Fruit fly (Drosophila melanogaster): Measurements from ENCODE around the gene TTLL3A.

DNA sequence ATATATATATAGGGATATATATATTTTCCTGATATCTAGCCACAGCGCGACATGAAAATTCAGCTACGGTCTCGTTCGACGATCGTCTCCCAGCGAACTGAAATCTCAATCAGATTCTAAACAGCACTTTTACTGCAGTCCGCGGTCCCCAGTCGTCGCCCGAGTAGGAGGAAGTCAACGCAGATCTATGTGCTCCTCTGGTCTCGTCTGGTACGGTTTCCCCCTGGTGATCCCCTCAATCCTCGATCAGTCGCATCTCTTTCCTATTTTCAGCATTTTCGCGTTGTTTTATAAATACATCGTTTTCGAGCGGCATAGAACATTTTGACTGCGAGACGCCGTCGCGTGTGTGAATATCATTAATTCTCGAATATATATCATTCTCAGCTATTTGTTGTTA lies 32.7 kb upstream of the TTLL3A start, which contains the start of gene LUBEL:
- TF ChIP-seq CG8478 (optimal IDR thresholded peaks at IDR 0.05) (no peak), Dll (optimal IDR thresholded peaks at IDR 0.05) (no peak), EcR (GFP tag; optimal IDR thresholded peaks at IDR 0.05) (no peak)
